Worm (Caenorhabditis elegans) whole organism, late embryonic: ENCODE results near the gene C47D12.4.

Experiments used
- F13H6.1 ChIP-seq: sonication (generic microtip); optimal IDR thresholded peaks from 2 replicates; lab custom pipeline; 2016; ENCODE audit warnings: missing genetic modification characterization, missing compliant biosample characterization
- ceh-31 ChIP-seq: sonication (generic microtip); optimal IDR thresholded peaks from 2 replicates; lab custom pipeline; 2016; ENCODE audit warnings: missing genetic modification characterization, missing compliant biosample characterization
- dve-1 ChIP-seq: sonication (generic microtip); optimal IDR thresholded peaks from 2 replicates; lab custom pipeline; 2017; ENCODE audit warnings: antibody characterized with exemption, mild to moderate bottlenecking, missing genetic modification characterization, missing compliant biosample characterization
- elt-2 ChIP-seq: sonication (generic microtip); optimal IDR thresholded peaks from 2 replicates; lab custom pipeline; 2016; ENCODE audit warnings: missing genetic modification reagents, missing genetic modification characterization, missing compliant biosample characterization
- fax-1 ChIP-seq: sonication (generic microtip); optimal IDR thresholded peaks from 2 replicates; lab custom pipeline; 2016; ENCODE audit warnings: missing genotype, missing genetic modification characterization, missing compliant biosample characterization
- nhr-232 ChIP-seq: sonication (generic microtip); optimal IDR thresholded peaks from 2 replicates; lab custom pipeline; 2016; ENCODE audit warnings: missing genetic modification characterization, missing compliant biosample characterization
- pax-1 ChIP-seq: fragments of 150-350 bp; optimal IDR thresholded peaks from 2 replicates; lab custom pipeline; 2014; ENCODE audit warnings: missing biosample characterization, missing genetic modification characterization
- pha-4 ChIP-seq: fragments of 150-350 bp; optimal IDR thresholded peaks from 2 replicates; lab custom pipeline; 2018; ENCODE audit warnings: missing biosample characterization, missing genetic modification reagents, missing genetic modification characterization
- pqm-1 ChIP-seq: sonication (generic microtip); optimal IDR thresholded peaks from 2 replicates; lab custom pipeline; 2016; ENCODE audit warnings: missing genetic modification characterization, missing compliant biosample characterization
- unc-3 ChIP-seq, 2 experiments: fragments of 200-800 bp in 1 of 2; sonication (Bioruptor generic) in 1 of 2; sonication (generic microtip) in 1 of 2; conservative IDR thresholded peaks in 1 of 2; optimal IDR thresholded peaks in 1 of 2; 2 replicates each; pipeline versions ENCODE4 v1.3.6 to Lab custom; 2016 to 2022; ENCODE audit warnings: missing compliant biosample characterization in 2 of 2, missing genetic modification characterization in 2 of 2, missing genetic modification reagents in 1 of 2
- unc-55 ChIP-seq: sonication (generic microtip); optimal IDR thresholded peaks from 2 replicates; lab custom pipeline; 2017; ENCODE audit warnings: missing biosample characterization, missing genetic modification reagents, missing genetic modification characterization

DNA sequence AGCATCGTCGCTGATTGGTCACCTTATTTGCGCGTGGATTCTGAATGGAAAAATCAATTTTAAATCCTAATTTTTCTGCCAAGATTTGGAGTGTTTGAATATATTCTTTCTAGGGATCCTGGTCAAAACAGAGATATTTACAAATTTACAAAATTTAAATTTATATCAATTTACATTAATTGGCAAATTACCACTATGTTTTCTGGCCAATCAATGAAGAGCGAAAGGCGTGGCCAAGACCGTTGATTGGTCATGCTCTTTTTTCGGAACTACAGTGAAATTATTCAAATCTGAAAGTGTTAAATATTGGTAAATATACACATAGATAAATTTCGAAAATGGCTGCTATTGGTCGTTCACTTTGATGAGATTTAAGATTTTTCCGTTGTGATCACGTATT lies 38.8 kb upstream of the C47D12.4 start:
- TF ChIP-seq elt-2 (tag; lab: Kevin White, UChicago) (no peak), pha-4 (no peak), dve-1 (tag; lab: Kevin White, UChicago) (no peak), nhr-232 (tag; lab: Kevin White, UChicago) (no peak), ceh-31 (tag; lab: Kevin White, UChicago) (no peak), pax-1 (tag; lab: Kevin White, UChicago) (no peak), unc-3 (GFP tag; conservative IDR thresholded peaks at IDR 0.05; lab: Robert Waterston, UW) (no peak), unc-3 (tag; optimal IDR thresholded peaks at IDR 0.05; lab: Kevin White, UChicago) (no peak), pqm-1 (tag; lab: Kevin White, UChicago) (no peak), fax-1 (tag; lab: Kevin White, UChicago) (no peak), unc-55 (no peak), F13H6.1 (tag; lab: Kevin White, UChicago) (no peak)
